Fruit fly (Drosophila melanogaster): Measurements from ENCODE around the gene CG3552.

The CG3552 gene

dm6 chr3L:9462247-9462769 lies 6.2 kb downstream of the CG3552 start (continued):
- TF ChIP-seq Adf1 (GFP tag; IDR thresholded peaks at IDR 0.05) (peak; percentile 83), CG10979 (tag; optimal IDR thresholded peaks at IDR 0.05) (peak; percentile 96), CG42726 (GFP tag; IDR thresholded peaks at IDR 0.05; ENCODE audit: partially characterized antibody) (no peak; the same call in 1 of the 2 replicates), CG17912 (GFP tag; optimal IDR thresholded peaks at IDR 0.05) (no peak), Sox102F (GFP tag; optimal IDR thresholded peaks at IDR 0.05) (peak; percentile 88), cato (GFP tag; optimal IDR thresholded peaks at IDR 0.05; ENCODE audit: borderline replicate concordance) (peak; percentile 70), Atf-2 (GFP tag; optimal IDR thresholded peaks at IDR 0.05) (peak; percentile 72), stwl (tag; optimal IDR thresholded peaks at IDR 0.05) (peak; percentile 12), CG8388 (GFP tag; optimal IDR thresholded peaks at IDR 0.05) (peak; percentile 94), NC2α (GFP tag; optimal IDR thresholded peaks at IDR 0.05) (peak; percentile 68), sens-2 (GFP tag; IDR thresholded peaks at IDR 0.05) (peak; percentile 58; the same call in 1 of the 2 replicates), YL-1 (GFP tag; optimal IDR thresholded peaks at IDR 0.05) (peak; percentile 52), E2f2 (GFP tag; IDR thresholded peaks at IDR 0.05) (peak; percentile 57; the same call in 1 of the 2 replicates), CG15601 (tag; optimal IDR thresholded peaks at IDR 0.05) (peak; percentile 89), CG9727 (GFP tag; optimal IDR thresholded peaks at IDR 0.05) (peak; percentile 92), CG6683 (GFP tag; optimal IDR thresholded peaks at IDR 0.05) (peak; percentile 84), Med (GFP tag) (peak; percentile 87), kay (GFP tag; optimal IDR thresholded peaks at IDR 0.05) (peak; percentile 75), CG12155 (GFP tag; optimal IDR thresholded peaks at IDR 0.05) (peak; percentile 59), shn (GFP tag; optimal IDR thresholded peaks at IDR 0.05) (peak; percentile 69), chif (GFP tag; optimal IDR thresholded peaks at IDR 0.05) (peak; percentile 60 to 76), Blimp-1 (GFP tag; optimal IDR thresholded peaks at IDR 0.05) (peak; percentile 92), ap (GFP tag; IDR thresholded peaks at IDR 0.05) (peak; percentile 40; the same call in 1 of the 2 replicates), CG11560 (tag; IDR thresholded peaks at IDR 0.05) (0 out of 3 replicates have a peak, but pooled peaks have one; percentile 28), CG7372 (GFP tag; IDR thresholded peaks at IDR 0.05) (peak; percentile 71; the same call in 1 of the 2 replicates), Sin3A (optimal IDR thresholded peaks at IDR 0.05) (no peak), luna (GFP tag; optimal IDR thresholded peaks at IDR 0.05) (peak; percentile 36), Ssrp (tag; optimal IDR thresholded peaks at IDR 0.05) (peak; percentile 91), hkb (optimal IDR thresholded peaks at IDR 0.05) (no peak), hkb (GFP tag; IDR thresholded peaks at IDR 0.05) (peak; percentile 86), Sry-δ (GFP tag; optimal IDR thresholded peaks at IDR 0.05) (peak; percentile 15), CG12071 (GFP tag; optimal IDR thresholded peaks at IDR 0.05) (peak; percentile 84), CG3281 (GFP tag; optimal IDR thresholded peaks at IDR 0.05) (peak; percentile 89), h (optimal IDR thresholded peaks at IDR 0.05) (no peak), CG2120 (GFP tag; optimal IDR thresholded peaks at IDR 0.05) (peak; percentile 82), CG11456 (GFP tag; IDR thresholded peaks at IDR 0.05) (no peak), CG11398 (GFP tag; optimal IDR thresholded peaks at IDR 0.05) (peak; percentile 71), Dll (GFP tag; IDR thresholded peaks at IDR 0.05; ENCODE audit: partially characterized antibody) (peak; percentile 32; the same call in 1 of the 4 replicates), CG4854 (GFP tag; optimal IDR thresholded peaks at IDR 0.05) (peak; percentile 81), CG7271 (tag; optimal IDR thresholded peaks at IDR 0.05) (peak; percentile 49), CG30403 (GFP tag; optimal IDR thresholded peaks at IDR 0.05) (peak; percentile 93), CG12391 (tag; optimal IDR thresholded peaks at IDR 0.05) (peak; percentile 96), mirr (GFP tag; optimal IDR thresholded peaks at IDR 0.05) (peak; percentile 45), sisA (GFP tag; IDR thresholded peaks at IDR 0.05) (peak; percentile 48; the same call in 1 of the 2 replicates), Hr78 (GFP tag; optimal IDR thresholded peaks at IDR 0.05) (peak in 1 of 2 experiments; percentile 71), tna (GFP tag; IDR thresholded peaks at IDR 0.05; ENCODE audit: partially characterized antibody) (no peak), Stat92E (GFP tag; optimal IDR thresholded peaks at IDR 0.05) (peak in 1 of 3 experiments; percentile 95), da (GFP tag; optimal IDR thresholded peaks at IDR 0.05) (no peak), CG3847 (GFP tag; IDR thresholded peaks at IDR 0.05) (peak; percentile 58; the same call in 1 of the 2 replicates), Lhr (GFP tag; optimal IDR thresholded peaks at IDR 0.05) (peak; percentile 75)

All from whole organism, embryonic.